Fruit fly (Drosophila melanogaster): ENCODE results near the gene Cpr76Bb.

- TF ChIP-seq fru (GFP tag; optimal IDR thresholded peaks at IDR 0.05): no peak
- TF ChIP-seq jim (GFP tag; optimal IDR thresholded peaks at IDR 0.05): no peak
- no peak for TF ChIP-seq br (GFP tag; optimal IDR thresholded peaks at IDR 0.05)
- no peak for TF ChIP-seq GATAd (GFP tag; optimal IDR thresholded peaks at IDR 0.05)
- no peak for TF ChIP-seq pan (optimal IDR thresholded peaks at IDR 0.05)
- TF ChIP-seq Abd-B (GFP tag; optimal IDR thresholded peaks at IDR 0.05): no peak
- no peak for TF ChIP-seq psq (GFP tag; optimal IDR thresholded peaks at IDR 0.05)
Measured at dm6 chr3L:19499334-19499733, 20.1 kb upstream of the Cpr76Bb start.

Measured in whole organism, wandering third instar larva.